Fruit fly (Drosophila melanogaster) Kc167 (cell line): ENCODE results near the gene CG13063.

Experiments
- Myc ChIP-seq: fragments of >200 bp; optimal IDR thresholded peaks from 2 replicates; lab custom pipeline; 2017; ENCODE audit warnings: missing external identifiers
- Sin3A ChIP-seq: fragments of >200 bp; optimal IDR thresholded peaks from 2 replicates; lab custom pipeline; 2018; ENCODE audit warnings: missing external identifiers
- h ChIP-seq: fragments of >200 bp; optimal IDR thresholded peaks from 3 replicates; lab custom pipeline; 2018; ENCODE audit warnings: missing external identifiers
- insv ChIP-seq: fragments of >200 bp; optimal IDR thresholded peaks from 3 replicates; lab custom pipeline; 2018; ENCODE audit warnings: missing external identifiers
- psq ChIP-seq: fragments of >200 bp; optimal IDR thresholded peaks from 2 replicates; lab custom pipeline; 2017; ENCODE audit warnings: missing external identifiers
- ttk ChIP-seq: sonication (Bioruptor generic); optimal IDR thresholded peaks from 2 replicates; lab custom pipeline; 2017; ENCODE audit warnings: missing external identifiers

CG13063 gene

DNA sequence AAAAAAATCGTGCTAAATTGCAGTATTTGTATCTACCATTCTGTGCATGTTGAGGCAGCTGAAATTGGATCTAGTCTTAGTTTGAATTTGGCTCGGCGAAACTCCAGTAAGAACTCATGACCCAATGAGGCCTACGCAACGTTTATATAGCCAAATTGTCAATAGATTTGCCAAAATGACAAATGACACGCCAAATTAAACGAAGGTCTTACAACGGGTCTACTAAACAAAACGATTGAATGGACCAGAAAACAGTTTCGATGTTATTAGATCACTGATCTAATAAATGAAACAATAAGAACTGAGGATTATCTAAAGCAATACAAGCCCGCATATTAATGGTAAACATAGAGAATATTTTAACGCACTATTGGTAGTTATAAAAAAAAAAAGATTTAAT is 14.8 kb downstream of the CG13063 start, which contains the start of gene CG42718:
Gene CG42718, minus strand, starts transcription at position 101 of the 400 bp plus-strand sequence.
- TF ChIP-seq insv (lab: Kevin White, UChicago) (no peak), ttk (lab: Kevin White, UChicago) (no peak), h (lab: Kevin White, UChicago) (no peak), Sin3A (lab: Kevin White, UChicago) (no peak), psq (no peak)

- TF ChIP-seq psq (no peak), h (lab: Kevin White, UChicago) (no peak), ttk (lab: Kevin White, UChicago) (no peak), Myc (lab: Kevin White, UChicago) (no peak), insv (lab: Kevin White, UChicago) (no peak), Sin3A (lab: Kevin White, UChicago) (no peak)
Observed at dm6 chr3L:16323372-16323771, 17.0 kb downstream of the CG13063 start, which contains the start of gene CG13059. CG13059 (plus strand) TSS chr3L:16323672.

- TF ChIP-seq ttk (lab: Kevin White, UChicago) (no peak), Myc (lab: Kevin White, UChicago) (no peak), insv (lab: Kevin White, UChicago) (no peak), psq (no peak), Sin3A (lab: Kevin White, UChicago) (no peak)
Observed at dm6 chr3L:16326657-16327056, 20.3 kb downstream of the CG13063 start, which contains the start of the genes CG13040 and CG13039. CG13040 (minus strand) TSS chr3L:16326757. CG13039 (minus strand) TSS chr3L:16326762.

DNA sequence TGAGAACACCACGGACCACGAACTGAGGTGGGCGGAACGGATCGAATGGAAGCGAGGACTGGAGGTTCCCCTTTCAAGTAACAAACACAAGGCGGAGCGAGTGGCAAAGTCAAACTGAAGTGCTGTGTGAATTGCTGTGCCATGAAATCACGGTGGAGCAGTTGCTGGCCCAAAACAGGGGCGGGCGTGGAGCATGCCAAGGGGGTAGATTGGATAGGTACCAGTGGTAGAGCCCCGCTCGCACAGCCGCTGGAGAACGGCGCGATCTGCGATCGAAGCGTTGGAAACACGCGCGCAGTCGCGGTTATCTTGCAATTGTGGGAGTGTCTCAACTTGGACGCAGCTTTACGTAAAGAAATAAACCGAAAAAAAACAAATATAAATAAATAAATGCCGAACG is 21.4 kb downstream of the CG13063 start, which contains the start of gene CG13038:
Gene CG13038, minus strand, starts transcription at position 118 of the 400 bp plus-strand sequence.
- no peak for TF ChIP-seq ttk (lab: Kevin White, UChicago)
- TF ChIP-seq Myc (lab: Kevin White, UChicago) = no peak
- TF ChIP-seq h (lab: Kevin White, UChicago) = no peak
- TF ChIP-seq Sin3A (lab: Kevin White, UChicago) = no peak
- TF ChIP-seq psq = no peak
- no peak for TF ChIP-seq insv (lab: Kevin White, UChicago)

- TF ChIP-seq insv (lab: Kevin White, UChicago) = no peak
Observed at dm6 chr3L:16328207-16328891, 21.9 kb downstream of the CG13063 start, which contains the start of gene CG13058. CG13058 (plus strand) TSS chr3L:16328841.

dm6 chr3L:16329495-16329894 is 23.1 kb downstream of the CG13063 start, which contains the start of gene CG33061:
CG33061 (plus strand) TSS chr3L:16329795.
- TF ChIP-seq psq (no peak), insv (lab: Kevin White, UChicago) (no peak), ttk (lab: Kevin White, UChicago) (no peak), Sin3A (lab: Kevin White, UChicago) (no peak), h (lab: Kevin White, UChicago) (no peak), Myc (lab: Kevin White, UChicago) (no peak)

- TF ChIP-seq psq = no peak
- TF ChIP-seq ttk (lab: Kevin White, UChicago) = no peak
- no peak for TF ChIP-seq insv (lab: Kevin White, UChicago)
- no peak for TF ChIP-seq Sin3A (lab: Kevin White, UChicago)
- no peak for TF ChIP-seq Myc (lab: Kevin White, UChicago)
- no peak for TF ChIP-seq h (lab: Kevin White, UChicago)
Observed at dm6 chr3L:16330740-16331139, 24.3 kb downstream of the CG13063 start, which contains the start of gene CG33060. CG33060 (plus strand) TSS chr3L:16331040.

DNA sequence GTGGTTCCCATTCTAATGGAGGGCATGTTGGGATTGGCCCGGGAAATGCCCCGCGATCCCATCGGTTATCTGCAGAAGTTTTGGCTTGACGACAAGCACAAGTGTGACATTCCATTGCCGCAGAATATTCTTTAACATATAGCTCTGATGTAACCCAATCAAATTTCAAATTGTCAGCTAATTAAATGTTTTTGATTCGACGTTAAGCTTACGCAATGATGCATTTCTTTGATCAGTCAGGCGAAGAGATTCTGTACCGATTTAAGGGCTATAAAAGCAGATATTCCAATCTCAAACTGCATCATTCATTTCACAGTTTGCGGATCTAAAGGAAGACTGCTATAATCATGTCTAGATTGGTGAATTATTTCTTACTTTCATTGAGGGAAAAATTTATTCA is 25.2 kb downstream of the CG13063 start, which contains the start of gene retinin:
Gene retinin, plus strand, starts transcription at position 301 of the 400 bp plus-strand sequence.
- TF ChIP-seq ttk (lab: Kevin White, UChicago) = no peak
- no peak for TF ChIP-seq h (lab: Kevin White, UChicago)
- TF ChIP-seq psq = no peak
- TF ChIP-seq Myc (lab: Kevin White, UChicago) = no peak
- no peak for TF ChIP-seq insv (lab: Kevin White, UChicago)
- TF ChIP-seq Sin3A (lab: Kevin White, UChicago) = no peak

- TF ChIP-seq Sin3A (lab: Kevin White, UChicago) = no peak
- no peak for TF ChIP-seq insv (lab: Kevin White, UChicago)
- no peak for TF ChIP-seq h (lab: Kevin White, UChicago)
- no peak for TF ChIP-seq Myc (lab: Kevin White, UChicago)
- TF ChIP-seq ttk (lab: Kevin White, UChicago) = no peak
- no peak for TF ChIP-seq psq
Observed at dm6 chr3L:16333013-16333412, 26.6 kb downstream of the CG13063 start, which contains the start of gene CG13056. CG13056 (plus strand) TSS chr3L:16333313.

- no peak for TF ChIP-seq ttk (lab: Kevin White, UChicago)
- TF ChIP-seq Myc (lab: Kevin White, UChicago) = no peak
- TF ChIP-seq Sin3A (lab: Kevin White, UChicago) = no peak
- no peak for TF ChIP-seq psq
- no peak for TF ChIP-seq h (lab: Kevin White, UChicago)
- TF ChIP-seq insv (lab: Kevin White, UChicago) = no peak
Observed at dm6 chr3L:16334876-16335275, 28.5 kb downstream of the CG13063 start.

- no peak for TF ChIP-seq Myc (lab: Kevin White, UChicago)
Observed at dm6 chr3L:16337739-16338138, 31.3 kb downstream of the CG13063 start.

dm6 chr3L:16338703-16339102 is 32.3 kb downstream of the CG13063 start, which contains the start of gene CG4998:
CG4998 (plus strand) TSS chr3L:16339003.
- no peak for TF ChIP-seq Sin3A (lab: Kevin White, UChicago)
- no peak for TF ChIP-seq ttk (lab: Kevin White, UChicago)
- no peak for TF ChIP-seq psq
- no peak for TF ChIP-seq Myc (lab: Kevin White, UChicago)
- no peak for TF ChIP-seq insv (lab: Kevin White, UChicago)
- no peak for TF ChIP-seq h (lab: Kevin White, UChicago)
